Worm (Caenorhabditis elegans) whole organism, L3 larva: ENCODE results near the gene ess-2.

Experiments
- ama-1 ChIP-seq: fragments of 150-350 bp; optimal IDR thresholded peaks from 2 replicates; lab custom pipeline; 2018
- elt-3 ChIP-seq, 3 experiments: fragments of 150-350 bp in 1 of 3; sonication (generic microtip) in 2 of 3; optimal IDR thresholded peaks; 2 replicates in 2 of 3; 4 replicates in 1 of 3; lab custom pipeline; 2014 to 2017; ENCODE audit warnings: missing biosample characterization in 3 of 3, missing genetic modification characterization in 3 of 3
- lin-39 ChIP-seq: fragments of 150-350 bp; optimal IDR thresholded peaks from 2 replicates; lab custom pipeline; 2018; ENCODE audit warnings: missing biosample characterization, missing genetic modification reagents, missing genetic modification characterization
- pqm-1 ChIP-seq: fragments of 150-350 bp; optimal IDR thresholded peaks from 2 replicates; lab custom pipeline; 2017; ENCODE audit warnings: missing biosample characterization, missing genetic modification characterization, inconsistent platforms

DNA sequence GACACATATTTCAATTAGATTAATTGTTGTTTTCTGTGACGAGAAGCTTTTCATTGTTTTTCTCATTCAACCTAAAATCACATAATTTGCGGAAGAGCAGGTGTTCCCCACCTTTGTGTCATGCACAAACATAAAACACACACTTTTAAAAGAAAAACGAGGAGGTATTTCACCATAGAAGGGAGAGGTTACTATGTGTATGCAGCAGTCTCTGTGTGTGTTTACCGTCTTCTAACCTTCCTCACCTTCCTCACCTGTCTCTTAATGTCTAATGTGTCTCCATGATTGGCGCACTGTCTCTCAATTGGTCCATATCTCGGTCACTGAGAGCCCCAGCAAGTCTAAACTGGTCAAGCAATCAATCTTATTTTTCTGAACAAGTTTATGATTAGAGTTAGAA is 16.2 kb upstream of the ess-2 start:
- no peak for TF ChIP-seq ama-1 (lab: Kevin White, UChicago)
- TF ChIP-seq elt-3 (tag; optimal IDR thresholded peaks at IDR 0.05; lab: Kevin White, UChicago): no peak
- no peak for TF ChIP-seq lin-39 (tag; lab: Kevin White, UChicago)
- no peak for TF ChIP-seq pqm-1 (tag; lab: Kevin White, UChicago)
